Fruit fly (Drosophila melanogaster) whole organism, wandering third instar larva: ENCODE data around the gene Cdc45.

Experiments
- Abd-B ChIP-seq: fragments of >200 bp; optimal IDR thresholded peaks from 2 replicates; lab custom pipeline; 2017; ENCODE audit warnings: missing biosample characterization, missing genetic modification characterization
- CG32264 ChIP-seq: fragments of 200-800 bp; sonication (Bioruptor generic); optimal IDR thresholded peaks from 2 replicates; lab custom pipeline; 2016; ENCODE audit warnings: missing biosample characterization, missing genetic modification characterization
- CG9705 ChIP-seq: fragments of 200-800 bp; sonication (Bioruptor generic); optimal IDR thresholded peaks from 2 replicates; lab custom pipeline; 2018; ENCODE audit warnings: missing biosample characterization, mild to moderate bottlenecking, missing genetic modification characterization
- CrebA ChIP-seq: fragments of 200-800 bp; sonication (Bioruptor generic); optimal IDR thresholded peaks from 2 replicates; lab custom pipeline; 2016; ENCODE audit warnings: missing biosample characterization, mild to moderate bottlenecking, missing genetic modification characterization, borderline replicate concordance
- Dfd ChIP-seq: fragments of >200 bp; optimal IDR thresholded peaks from 2 replicates; lab custom pipeline; 2017; ENCODE audit warnings: missing biosample characterization, missing genetic modification characterization
- Dif ChIP-seq: fragments of 200-275, 200-300 bp; sonication (Bioruptor generic); optimal IDR thresholded peaks from 2 replicates; lab custom pipeline; 2018; ENCODE audit warnings: missing biosample characterization, missing genetic modification characterization; ENCODE audit not compliant: partially characterized antibody
- HLH106 ChIP-seq: fragments of 200-800 bp; optimal IDR thresholded peaks from 3 replicates; lab custom pipeline; 2019; ENCODE audit warnings: missing biosample characterization, mild to moderate bottlenecking, missing genetic modification characterization, moderate library complexity
- Hnf4 ChIP-seq: fragments of 200-800 bp; sonication (Bioruptor generic); optimal IDR thresholded peaks from 2 replicates; lab custom pipeline; 2016; ENCODE audit warnings: missing biosample characterization, mild to moderate bottlenecking, missing genetic modification characterization
- Hr83 ChIP-seq: fragments of 200-300 bp; sonication (Bioruptor generic); optimal IDR thresholded peaks from 2 replicates; lab custom pipeline; 2016; ENCODE audit warnings: missing biosample characterization, mild to moderate bottlenecking, missing genetic modification characterization, moderate library complexity; ENCODE audit not compliant: poor library complexity, severe bottlenecking
- Jra ChIP-seq: sonication (Bioruptor generic); optimal IDR thresholded peaks from 2 replicates; lab custom pipeline; 2016; ENCODE audit warnings: missing biosample characterization, missing genetic modification characterization
- Mio ChIP-seq: sonication (Bioruptor generic); optimal IDR thresholded peaks from 2 replicates; lab custom pipeline; 2016; ENCODE audit warnings: missing biosample characterization, missing genetic modification characterization
- Myc ChIP-seq: fragments of >200 bp; optimal IDR thresholded peaks from 2 replicates; lab custom pipeline; 2017
- N ChIP-seq: fragments of >200 bp; optimal IDR thresholded peaks from 2 replicates; lab custom pipeline; 2018; ENCODE audit warnings: missing biosample characterization, missing external identifiers, missing genetic modification characterization
- OdsH ChIP-seq: fragments of 200-800 bp; sonication (Bioruptor generic); optimal IDR thresholded peaks from 2 replicates; lab custom pipeline; 2016; ENCODE audit warnings: missing biosample characterization, mild to moderate bottlenecking, missing genetic modification characterization
- Rel ChIP-seq, 2 experiments: fragments of 200-800 bp; sonication (Bioruptor generic) in 1 of 2; optimal IDR thresholded peaks; 2 replicates in 1 of 2; 3 replicates in 1 of 2; lab custom pipeline; 2016 to 2019; ENCODE audit warnings: mild to moderate bottlenecking in 2 of 2, missing biosample characterization in 2 of 2, missing genetic modification characterization in 2 of 2, moderate library complexity in 1 of 2
- Sp1 ChIP-seq: fragments of 200-800 bp; sonication (Bioruptor generic); optimal IDR thresholded peaks from 3 replicates; lab custom pipeline; 2019; ENCODE audit warnings: missing biosample characterization, mild to moderate bottlenecking, missing genetic modification characterization, moderate library complexity
- br ChIP-seq: fragments of 200-800 bp; sonication (Bioruptor generic); optimal IDR thresholded peaks from 2 replicates; lab custom pipeline; 2016; ENCODE audit warnings: missing biosample characterization, missing genetic modification characterization
- brk ChIP-seq: fragments of 200-800 bp; sonication (Bioruptor generic); optimal IDR thresholded peaks from 2 replicates; lab custom pipeline; 2016; ENCODE audit warnings: missing biosample characterization, mild to moderate bottlenecking, missing genetic modification characterization
- dl ChIP-seq, 2 experiments: fragments of 175-275, 200-275 bp in 1 of 2; fragments of 200-275 bp in 1 of 2; sonication (Bioruptor generic); optimal IDR thresholded peaks; lab custom pipeline; 2018; ENCODE audit warnings: mild to moderate bottlenecking in 2 of 2, missing biosample characterization in 2 of 2, missing genetic modification characterization in 2 of 2, moderate library complexity in 2 of 2; ENCODE audit not compliant: partially characterized antibody in 2 of 2, insufficient read depth in 1 of 2
- dmrt93B ChIP-seq: fragments of 200-800 bp; sonication (Bioruptor generic); optimal IDR thresholded peaks from 2 replicates; lab custom pipeline; 2018; ENCODE audit warnings: missing biosample characterization, mild to moderate bottlenecking, missing genetic modification characterization
- dsf ChIP-seq: sonication (Bioruptor generic); optimal IDR thresholded peaks from 2 replicates; lab custom pipeline; 2016; ENCODE audit warnings: missing biosample characterization, missing genetic modification characterization, borderline replicate concordance
- ey ChIP-seq: fragments of 200-800 bp; sonication (Bioruptor generic); optimal IDR thresholded peaks from 2 replicates; lab custom pipeline; 2016; ENCODE audit warnings: missing biosample characterization, missing genetic modification characterization
- foxo ChIP-seq, 2 experiments: fragments of 200-800 bp; sonication (Bioruptor generic); optimal IDR thresholded peaks; 2 replicates in 1 of 2; 3 replicates in 1 of 2; lab custom pipeline; 2016 to 2017; ENCODE audit warnings: missing biosample characterization in 2 of 2, missing genetic modification characterization in 2 of 2
- fru ChIP-seq: fragments of 200-800 bp; sonication (Bioruptor generic); optimal IDR thresholded peaks from 3 replicates; lab custom pipeline; 2016; ENCODE audit warnings: missing biosample characterization, mild to moderate bottlenecking, missing genetic modification characterization
- h ChIP-seq: fragments of 200-800 bp; sonication (Bioruptor generic); optimal IDR thresholded peaks from 3 replicates; lab custom pipeline; 2016; ENCODE audit warnings: missing biosample characterization, mild to moderate bottlenecking, missing genetic modification characterization
- jim ChIP-seq: fragments of 175-275, 200-325 bp; sonication (Bioruptor generic); optimal IDR thresholded peaks from 2 replicates; lab custom pipeline; 2016; ENCODE audit warnings: missing biosample characterization, mild to moderate bottlenecking, missing genetic modification characterization
- pan ChIP-seq: fragments of >200 bp; optimal IDR thresholded peaks from 2 replicates; lab custom pipeline; 2017
- psq ChIP-seq: fragments of 200-800 bp; sonication (Bioruptor generic); optimal IDR thresholded peaks from 3 replicates; lab custom pipeline; 2017; ENCODE audit warnings: missing biosample characterization, mild to moderate bottlenecking, missing genetic modification characterization, moderate library complexity
- rgr ChIP-seq: fragments of 200-800 bp; sonication (Bioruptor generic); optimal IDR thresholded peaks from 3 replicates; lab custom pipeline; 2016; ENCODE audit warnings: missing biosample characterization, mild to moderate bottlenecking, missing genetic modification characterization
- sage ChIP-seq: fragments of 200-800 bp; sonication (Bioruptor generic); optimal IDR thresholded peaks from 2 replicates; lab custom pipeline; 2016; ENCODE audit warnings: missing biosample characterization, mild to moderate bottlenecking, missing genetic modification characterization
- sv ChIP-seq: fragments of 200-800 bp; sonication (Bioruptor generic); optimal IDR thresholded peaks from 3 replicates; lab custom pipeline; 2016; ENCODE audit warnings: missing biosample characterization, missing genetic modification characterization
- tai ChIP-seq: sonication (Bioruptor generic); optimal IDR thresholded peaks from 2 replicates; lab custom pipeline; 2016; ENCODE audit warnings: missing biosample characterization, missing genetic modification characterization
- usp ChIP-seq: fragments of >200 bp; optimal IDR thresholded peaks from 2 replicates; lab custom pipeline; 2017; ENCODE audit warnings: missing biosample characterization, missing genetic modification characterization
- woc ChIP-seq: sonication (Bioruptor generic); optimal IDR thresholded peaks from 2 replicates; lab custom pipeline; 2016; ENCODE audit warnings: missing biosample characterization, mild to moderate bottlenecking, missing genetic modification characterization

Cdc45 gene

DNA sequence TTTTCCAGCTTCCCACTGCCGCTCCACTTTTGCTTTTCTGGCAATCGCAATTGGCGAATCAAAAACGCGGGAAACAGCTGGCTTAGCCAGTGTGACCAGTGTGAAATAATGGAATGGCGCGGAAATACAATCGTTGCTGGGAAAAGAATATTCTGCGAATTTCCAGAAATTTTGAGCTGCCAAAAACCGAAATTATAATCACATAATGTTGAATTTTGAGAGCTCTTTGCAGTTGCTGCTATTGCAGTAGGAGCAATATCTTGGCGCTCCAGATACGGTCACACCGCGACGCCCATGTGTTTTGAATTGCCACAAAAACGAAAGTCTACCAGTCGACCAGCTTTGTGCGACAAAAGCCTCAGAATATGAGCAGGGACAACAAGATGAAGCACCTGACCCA, at the start of gene Cdc45, which contains the start of gene Rpp21:
Gene Cdc45, minus strand, starts transcription at position 79 of the 400 bp plus-strand sequence.
Gene Rpp21, plus strand, starts transcription at position 281 of the 400 bp plus-strand sequence.
- TF ChIP-seq Rel (GFP tag; optimal IDR thresholded peaks at IDR 0.05; lab: Kevin White, UChicago) (no peak), Rel (tag; optimal IDR thresholded peaks at IDR 0.05; lab: Kevin White, UChicago) (peak; percentile 26), ey (GFP tag; lab: Kevin White, UChicago) (no peak), HLH106 (tag; lab: Kevin White, UChicago) (peak; percentile 13), Dif (no peak), brk (GFP tag; lab: Kevin White, UChicago) (no peak), Jra (no peak), Dfd (GFP tag; lab: Kevin White, UChicago) (no peak), usp (GFP tag; lab: Kevin White, UChicago) (no peak), foxo (GFP tag; optimal IDR thresholded peaks at IDR 0.05; lab: Kevin White, UChicago) (peak in 1 of 2 experiments; percentile 3), Mio (GFP tag; lab: Kevin White, UChicago) (no peak), Sp1 (GFP tag; lab: Kevin White, UChicago) (no peak), pan (no peak), dsf (GFP tag; lab: Kevin White, UChicago) (no peak), N (GFP tag; lab: Kevin White, UChicago) (no peak), dl (GFP tag; optimal IDR thresholded peaks at IDR 0.05; lab: Kevin White, UChicago; ENCODE audit: insufficient read depth in 1 of 2, partially characterized antibody in 2 of 2) (no peak), woc (GFP tag; lab: Kevin White, UChicago) (no peak), Hr83 (GFP tag; lab: Kevin White, UChicago) (no peak), sv (GFP tag; lab: Kevin White, UChicago) (no peak), h (peak; percentile 10), Myc (lab: Kevin White, UChicago) (peak; percentile 35)

DNA sequence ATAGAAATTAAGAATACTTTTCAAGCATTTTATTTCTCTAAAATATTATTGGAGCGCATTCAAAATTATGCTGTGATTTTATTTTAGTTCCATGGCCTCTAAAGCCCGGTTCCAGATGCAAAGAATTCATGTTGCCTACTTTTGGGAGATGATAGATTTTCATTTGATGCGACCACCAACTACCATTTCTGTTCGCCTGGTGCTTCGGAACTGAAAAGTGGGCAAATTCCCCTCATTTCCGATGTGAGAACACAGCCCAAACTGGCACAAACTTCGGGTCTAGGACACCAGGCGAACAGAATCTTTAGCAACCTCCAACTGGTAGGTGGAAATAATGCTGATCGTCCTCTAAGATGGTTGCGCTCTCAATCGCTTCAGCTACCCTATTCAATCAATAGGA, 32.8 kb upstream of the Cdc45 start:
- TF ChIP-seq Sp1 (GFP tag; lab: Kevin White, UChicago): no peak
- TF ChIP-seq, all 38 proteins: peak for 0

DNA sequence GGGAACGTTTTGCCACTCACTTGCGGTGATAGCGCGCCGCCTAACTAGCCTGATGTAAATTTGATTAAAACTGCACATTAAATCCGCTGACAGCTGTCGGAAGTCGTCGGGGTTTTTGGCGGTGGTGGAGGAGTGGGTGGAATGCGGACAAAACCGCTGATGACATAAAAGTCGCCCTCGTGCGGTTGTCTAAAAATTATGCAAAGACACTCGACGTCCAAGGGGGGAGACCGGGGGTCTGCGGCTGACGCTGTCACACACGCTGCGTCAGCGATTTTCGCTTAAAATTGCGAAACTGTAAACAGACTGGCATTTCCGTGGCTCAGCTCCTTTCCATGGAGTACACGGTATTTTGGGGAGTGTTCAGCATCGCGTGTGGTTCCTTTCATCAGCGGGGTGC, 26.0 kb upstream of the Cdc45 start:
- TF ChIP-seq dsf (GFP tag; lab: Kevin White, UChicago) (no peak), OdsH (GFP tag; lab: Kevin White, UChicago) (no peak), Sp1 (GFP tag; lab: Kevin White, UChicago) (no peak), Dif (no peak), jim (GFP tag; lab: Kevin White, UChicago) (no peak), h (no peak), N (GFP tag; lab: Kevin White, UChicago) (no peak), dmrt93B (no peak), Myc (lab: Kevin White, UChicago) (no peak), Hnf4 (GFP tag; lab: Kevin White, UChicago) (no peak), Jra (no peak), foxo (GFP tag; optimal IDR thresholded peaks at IDR 0.05; lab: Kevin White, UChicago) (no peak), sv (GFP tag; lab: Kevin White, UChicago) (no peak), fru (GFP tag; lab: Kevin White, UChicago) (no peak)

DNA sequence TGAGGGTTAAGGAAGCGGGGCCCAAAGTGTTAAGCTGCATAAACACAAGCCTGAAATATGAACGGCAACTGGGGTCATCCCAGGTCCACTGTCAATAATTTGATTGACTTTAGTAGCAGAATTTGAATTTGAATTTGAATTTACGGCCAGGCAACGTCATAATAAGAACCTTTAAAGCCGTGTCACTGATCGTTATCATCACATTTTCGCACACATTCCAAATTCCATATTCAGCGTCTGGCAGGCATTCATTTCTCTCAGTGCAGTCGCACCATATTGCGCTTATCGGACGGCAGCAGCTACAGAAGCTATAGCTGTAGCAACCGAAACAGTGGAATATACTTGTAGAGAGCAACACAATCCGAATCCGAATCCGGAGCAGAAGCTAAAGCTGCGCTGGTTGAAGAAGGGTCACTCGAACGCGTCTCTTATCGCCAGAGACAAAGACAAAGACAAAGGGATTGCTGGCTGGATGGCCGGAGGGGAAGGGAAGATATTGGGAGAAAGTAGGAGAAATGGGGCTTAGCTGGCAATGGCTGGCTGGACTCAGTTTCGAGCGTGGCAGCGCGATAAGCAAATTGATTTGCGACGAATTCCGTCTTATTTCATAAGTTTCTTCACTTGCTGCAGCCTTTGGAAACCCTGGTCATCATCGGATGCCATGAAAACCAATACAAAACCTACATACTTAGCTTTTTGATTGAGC, 22.5 kb upstream of the Cdc45 start:
- TF ChIP-seq HLH106 (tag; lab: Kevin White, UChicago) (peak; percentile 62), h (peak; percentile 75), CG32264 (no peak), Sp1 (GFP tag; lab: Kevin White, UChicago) (peak; percentile 52), fru (GFP tag; lab: Kevin White, UChicago) (peak; percentile 67), jim (GFP tag; lab: Kevin White, UChicago) (no peak), brk (GFP tag; lab: Kevin White, UChicago) (peak; percentile 41), tai (no peak), CrebA (GFP tag; lab: Kevin White, UChicago) (no peak), Rel (GFP tag; optimal IDR thresholded peaks at IDR 0.05; lab: Kevin White, UChicago) (no peak), Rel (tag; optimal IDR thresholded peaks at IDR 0.05; lab: Kevin White, UChicago) (peak; percentile 17), Hnf4 (GFP tag; lab: Kevin White, UChicago) (peak; percentile 68), ey (GFP tag; lab: Kevin White, UChicago) (peak; percentile 61), CG9705 (GFP tag; lab: Kevin White, UChicago) (no peak), Dfd (GFP tag; lab: Kevin White, UChicago) (no peak), dmrt93B (peak; percentile 40), rgr (GFP tag; lab: Kevin White, UChicago) (peak; percentile 73), br (GFP tag; lab: Kevin White, UChicago) (peak; percentile 69), Hr83 (GFP tag; lab: Kevin White, UChicago) (peak; percentile 31), OdsH (GFP tag; lab: Kevin White, UChicago) (peak; percentile 58), sage (no peak), Abd-B (GFP tag; lab: Kevin White, UChicago) (no peak), Mio (GFP tag; lab: Kevin White, UChicago) (no peak), Jra (peak; percentile 32), N (GFP tag; lab: Kevin White, UChicago) (no peak), psq (peak; percentile 47), foxo (GFP tag; optimal IDR thresholded peaks at IDR 0.05; lab: Kevin White, UChicago) (peak in 1 of 2 experiments; percentile 78)
- TF ChIP-seq, all 38 proteins: peak for 16
